Fruit fly (Drosophila melanogaster) whole organism, pupa: ENCODE data around the gene CG9624.

Experiments
- CG9948 ChIP-seq: fragments of 200-800 bp; sonication (Bioruptor generic); optimal IDR thresholded peaks from 2 replicates; lab custom pipeline; 2018; ENCODE audit warnings: missing biosample characterization, mild to moderate bottlenecking, missing genetic modification characterization, moderate library complexity
- EcR ChIP-seq: fragments of 200-800 bp; sonication (Bioruptor generic); optimal IDR thresholded peaks from 3 replicates; lab custom pipeline; 2019; ENCODE audit warnings: missing biosample characterization, missing genetic modification characterization, mild to moderate bottlenecking, moderate library complexity, missing genetic modification reagents
- Snoo ChIP-seq: fragments of 200-800 bp; sonication (Bioruptor generic); optimal IDR thresholded peaks from 3 replicates; lab custom pipeline; 2017; ENCODE audit warnings: missing biosample characterization, mild to moderate bottlenecking, missing genetic modification characterization, inconsistent platforms

- TF ChIP-seq EcR (GFP tag; lab: Kevin White, UChicago) (no peak), CG9948 (tag; lab: Kevin White, UChicago) (no peak), Snoo (tag; lab: Kevin White, UChicago) (no peak)
Measured at dm6 chr3R:14214776-14215175, 14.2 kb downstream of the CG9624 start, which contains the start of gene Dop1R1.
